Worm (Caenorhabditis elegans): ENCODE results near the gene pitr-1.
"Not testable (repeated sequence)": the region's sequence is repeated elsewhere in the genome, so short reads cannot be mapped to it uniquely, and the experiment has no call there.

Gene pitr-1

DNA sequence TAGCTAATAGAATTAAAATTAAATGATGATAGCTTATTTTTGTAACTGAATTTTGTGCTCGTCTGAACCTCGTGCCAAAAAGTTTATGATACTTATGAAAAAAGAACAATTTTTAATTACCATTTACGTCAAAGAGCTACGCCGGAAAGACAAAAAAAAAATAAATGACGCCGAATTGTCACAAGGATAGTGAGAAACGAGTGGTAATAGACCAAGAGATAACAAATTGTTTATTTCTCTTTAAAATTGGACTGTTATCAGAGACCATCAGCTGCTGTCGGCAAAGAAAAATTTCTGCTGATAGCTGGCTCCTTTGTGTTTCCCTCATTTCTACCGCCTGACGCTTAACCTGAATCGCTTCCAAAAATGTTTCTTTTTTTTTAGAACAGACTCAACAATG lies at the start of gene pitr-1:
Gene pitr-1, plus strand, starts transcription at position 386 of the 400 bp plus-strand sequence.
- TF ChIP-seq atf-7 (tag; optimal IDR thresholded peaks at IDR 0.05) (no peak), ceh-100 (GFP tag; IDR thresholded peaks at IDR 0.05) (no peak), nhr-80 (tag; optimal IDR thresholded peaks at IDR 0.05) (peak; percentile 60), ceh-27 (GFP tag; optimal IDR thresholded peaks at IDR 0.05) (no peak), Y56A3A.18 (GFP tag; IDR thresholded peaks at IDR 0.05) (no peak), B0261.1 (tag; optimal IDR thresholded peaks at IDR 0.05) (no peak), nhr-120 (GFP tag; IDR thresholded peaks at IDR 0.05) (no peak), attf-5 (GFP tag; optimal IDR thresholded peaks at IDR 0.05) (peak; percentile 16), ZK185.1 (tag; optimal IDR thresholded peaks at IDR 0.05; ENCODE audit: poor library complexity, severe bottlenecking) (peak; percentile 3), cebp-1 (GFP tag; IDR thresholded peaks at IDR 0.05) (no peak), cebp-1 (tag; optimal IDR thresholded peaks at IDR 0.05) (peak; percentile 15), lin-54 (GFP tag; optimal IDR thresholded peaks at IDR 0.05) (no peak)

DNA sequence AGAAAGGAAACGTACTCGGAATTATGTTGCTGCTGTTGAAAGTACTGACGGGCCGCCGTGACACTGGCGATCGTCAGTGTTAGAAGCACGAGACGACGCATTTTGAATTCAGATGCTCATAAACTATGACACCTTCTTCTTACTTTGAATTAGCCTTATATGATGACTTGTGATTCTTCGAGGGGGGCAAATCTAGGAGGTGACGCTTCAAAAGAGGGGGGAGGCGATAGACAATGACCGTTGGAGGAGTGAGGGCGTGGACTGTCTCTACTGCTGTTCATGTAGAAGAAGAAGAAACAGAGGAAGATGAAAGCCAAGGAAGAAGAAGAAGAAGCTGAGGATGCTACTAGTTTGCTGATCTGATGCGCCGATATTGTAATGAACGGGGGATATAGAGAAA lies 47.1 kb upstream of the pitr-1 start, which contains the start of gene daf-42:
Gene daf-42, minus strand, starts transcription at position 101 of the 400 bp plus-strand sequence.
- TF ChIP-seq sea-2 (GFP tag; IDR thresholded peaks at IDR 0.05): no peak
- no peak for TF ChIP-seq akir-1 (GFP tag; optimal IDR thresholded peaks at IDR 0.05)
- no peak for TF ChIP-seq F23B12.7 (tag; optimal IDR thresholded peaks at IDR 0.05; ENCODE audit: insufficient read depth)
- TF ChIP-seq him-1 (tag; optimal IDR thresholded peaks at IDR 0.05): no peak
- TF ChIP-seq T07F8.4 (tag; optimal IDR thresholded peaks at IDR 0.05): no peak
- no peak for TF ChIP-seq ekl-4 (GFP tag; IDR thresholded peaks at IDR 0.05)
- TF ChIP-seq mel-28 (tag; optimal IDR thresholded peaks at IDR 0.05; ENCODE audit: borderline replicate concordance): no peak
- TF ChIP-seq sptf-2 (GFP tag; optimal IDR thresholded peaks at IDR 0.05): no peak
- no peak for TF ChIP-seq C17E4.6 (GFP tag; IDR thresholded peaks at IDR 0.05)
- no peak for TF ChIP-seq aptf-3 (GFP tag; IDR thresholded peaks at IDR 0.05)

DNA sequence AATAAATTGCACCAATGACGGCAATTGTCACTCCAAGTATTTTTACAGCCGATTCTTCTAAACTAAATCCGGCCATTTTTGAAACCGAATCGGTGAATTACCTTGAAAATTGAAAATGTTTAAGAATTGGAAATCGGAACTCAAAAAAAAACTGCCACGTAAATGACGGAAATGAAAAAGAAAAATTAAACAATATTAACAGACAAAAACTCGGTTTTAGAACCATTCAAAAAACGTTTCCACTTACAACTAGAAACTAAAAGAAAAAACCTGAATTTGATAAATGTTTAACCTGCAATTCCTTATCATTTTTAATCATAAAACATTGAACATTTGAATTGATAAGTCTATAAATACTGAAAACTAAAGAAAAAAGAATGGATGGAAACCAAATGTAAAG lies 28.9 kb upstream of the pitr-1 start, which contains the start of gene Y40C5A.4:
Gene Y40C5A.4, minus strand, starts transcription at position 101 of the 400 bp plus-strand sequence.
- TF ChIP-seq unc-130 (GFP tag; optimal IDR thresholded peaks at IDR 0.05); rcor-1 (GFP tag; IDR thresholded peaks at IDR 0.05); him-1 (tag; optimal IDR thresholded peaks at IDR 0.05): not testable (repeated sequence)

DNA sequence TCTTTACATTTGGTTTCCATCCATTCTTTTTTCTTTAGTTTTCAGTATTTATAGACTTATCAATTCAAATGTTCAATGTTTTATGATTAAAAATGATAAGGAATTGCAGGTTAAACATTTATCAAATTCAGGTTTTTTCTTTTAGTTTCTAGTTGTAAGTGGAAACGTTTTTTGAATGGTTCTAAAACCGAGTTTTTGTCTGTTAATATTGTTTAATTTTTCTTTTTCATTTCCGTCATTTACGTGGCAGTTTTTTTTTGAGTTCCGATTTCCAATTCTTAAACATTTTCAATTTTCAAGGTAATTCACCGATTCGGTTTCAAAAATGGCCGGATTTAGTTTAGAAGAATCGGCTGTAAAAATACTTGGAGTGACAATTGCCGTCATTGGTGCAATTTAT lies 19.0 kb upstream of the pitr-1 start, which contains the start of gene T12B3.3:
Gene T12B3.3, plus strand, starts transcription at position 301 of the 400 bp plus-strand sequence.
- not testable (repeated sequence) for TF ChIP-seq dox-1 (GFP tag; IDR thresholded peaks at IDR 0.05); lin-35 (GFP tag; optimal IDR thresholded peaks at IDR 0.05); F22D6.2 (tag; optimal IDR thresholded peaks at IDR 0.05)

DNA sequence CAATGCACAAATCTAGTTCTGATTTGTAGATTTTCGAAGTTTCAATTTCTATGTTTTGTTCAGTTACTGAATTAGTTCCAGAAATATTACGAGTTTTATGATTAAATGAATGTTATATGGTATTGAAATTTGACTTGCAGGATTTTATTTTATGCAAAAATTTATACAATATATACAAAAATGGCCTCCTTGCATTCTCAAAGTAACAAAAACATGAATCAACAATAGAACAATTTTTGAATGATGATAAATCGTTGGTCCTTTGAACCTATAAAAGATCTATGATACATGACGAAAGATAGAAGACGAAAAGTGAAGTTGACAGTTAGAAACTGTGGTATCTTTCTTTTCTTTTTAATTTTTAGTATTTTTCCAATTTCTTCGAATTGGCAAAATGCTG lies 17.4 kb upstream of the pitr-1 start, which contains the start of gene T12B3.2:
Gene T12B3.2, plus strand, starts transcription at position 301 of the 400 bp plus-strand sequence.
- no peak for TF ChIP-seq rpc-1 (optimal IDR thresholded peaks at IDR 0.05)
- TF ChIP-seq rpc-1 (tag; optimal IDR thresholded peaks at IDR 0.05): no peak
- TF ChIP-seq F57A8.1 (GFP tag; optimal IDR thresholded peaks at IDR 0.05): no peak

DNA sequence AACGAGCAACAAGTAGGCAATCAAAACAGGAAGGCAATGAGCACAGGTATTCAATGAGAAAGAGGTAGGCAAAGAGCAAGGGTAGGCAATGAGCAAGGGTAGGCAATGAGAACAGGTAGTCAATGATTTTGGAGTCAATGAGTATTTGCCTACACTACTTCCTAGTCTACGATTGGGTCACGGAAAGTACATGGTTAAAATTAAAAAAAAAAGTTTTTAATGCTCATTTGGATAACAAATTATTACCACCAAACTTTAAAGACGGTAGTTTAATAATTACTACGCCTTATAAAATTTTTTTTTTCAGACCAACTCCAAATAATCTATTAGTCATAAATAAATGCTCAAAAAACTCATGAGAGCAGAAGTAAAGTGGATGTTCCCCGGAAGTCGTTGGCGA lies 12.1 kb upstream of the pitr-1 start, which contains the start of gene ptp-8:
Gene ptp-8, plus strand, starts transcription at position 301 of the 400 bp plus-strand sequence.
- TF ChIP-seq hrde-1 (tag; optimal IDR thresholded peaks at IDR 0.05; ENCODE audit: borderline replicate concordance): no peak
- no peak for TF ChIP-seq F57C9.4 (tag; optimal IDR thresholded peaks at IDR 0.05)
- TF ChIP-seq ztf-3 (GFP tag; optimal IDR thresholded peaks at IDR 0.05): no peak
- no peak for TF ChIP-seq ztf-22 (GFP tag; optimal IDR thresholded peaks at IDR 0.05)
- TF ChIP-seq Y53F4B.3 (GFP tag; IDR thresholded peaks at IDR 0.05): no peak
- no peak for TF ChIP-seq Y53G8AR.9 (GFP tag; conservative IDR thresholded peaks at IDR 0.05)
- no peak for TF ChIP-seq zfh-2 (GFP tag; conservative IDR thresholded peaks at IDR 0.05)
- no peak for TF ChIP-seq dpl-1 (GFP tag; optimal IDR thresholded peaks at IDR 0.05)

All from whole organism, young adult.